Worm (Caenorhabditis elegans) whole organism, young adult: ENCODE data around the gene clec-119.
A peak's percentile ranks its signal among the peaks of the same experiment; 100 is the strongest.

Experiments used
- B0261.1 ChIP-seq: sonication (generic microtip); optimal IDR thresholded peaks from 2 replicates; lab custom pipeline; 2016; ENCODE audit warnings: mild to moderate bottlenecking, missing genetic modification characterization, moderate library complexity, missing compliant biosample characterization
- C17E4.6 ChIP-seq: fragments of 200-800 bp; sonication (Bioruptor generic); IDR thresholded peaks from 2 replicates; pipeline ENCODE4 v1.3.6; 2022; ENCODE audit warnings: missing genetic modification reagents, missing genetic modification characterization, missing compliant biosample characterization
- D2030.7 ChIP-seq: fragments of 200-800 bp; sonication (Bioruptor generic); IDR thresholded peaks from 2 replicates; pipeline ENCODE4 v1.3.6; 2022; ENCODE audit warnings: missing genetic modification reagents, missing genetic modification characterization, missing compliant biosample characterization
- F10E7.11 ChIP-seq: sonication (generic microtip); optimal IDR thresholded peaks from 2 replicates; lab custom pipeline; 2017; ENCODE audit warnings: mild to moderate bottlenecking, missing genetic modification characterization, moderate library complexity, missing compliant biosample characterization
- F52B5.7 ChIP-seq: sonication (generic microtip); optimal IDR thresholded peaks from 2 replicates; lab custom pipeline; 2016; ENCODE audit warnings: mild to moderate bottlenecking, missing genetic modification characterization, missing compliant biosample characterization
- F57C9.4 ChIP-seq: sonication (generic microtip); optimal IDR thresholded peaks from 2 replicates; lab custom pipeline; 2017; ENCODE audit warnings: mild to moderate bottlenecking, missing genetic modification characterization, missing compliant biosample characterization
- K11D2.4 ChIP-seq: fragments of 200-800 bp; sonication (Bioruptor generic); IDR thresholded peaks from 2 replicates; pipeline ENCODE4 v1.3.6; 2022; ENCODE audit warnings: missing genetic modification reagents, missing genetic modification characterization, missing compliant biosample characterization
- Y53F4B.3 ChIP-seq: fragments of 200-800 bp; sonication (Bioruptor generic); IDR thresholded peaks from 2 replicates; pipeline ENCODE4 v1.3.6; 2022; ENCODE audit warnings: missing genetic modification reagents, missing genetic modification characterization, missing compliant biosample characterization
- Y95B8A.8 ChIP-seq: fragments of 200-800 bp; sonication (Bioruptor generic); IDR thresholded peaks from 2 replicates; pipeline ENCODE4 v1.3.6; 2022; ENCODE audit warnings: missing genetic modification reagents, missing genetic modification characterization, missing compliant biosample characterization
- ama-1 ChIP-seq, 3 experiments: fragments of 150-350 bp in 1 of 3; sonication (generic microtip) in 2 of 3; optimal IDR thresholded peaks; 2 replicates each; lab custom pipeline; 2014 to 2018; ENCODE audit warnings: missing biosample characterization in 2 of 3, missing genetic modification characterization in 2 of 3, missing genetic modification reagents in 2 of 3
- athp-1 ChIP-seq: sonication (generic microtip); optimal IDR thresholded peaks from 2 replicates; lab custom pipeline; 2017; ENCODE audit warnings: mild to moderate bottlenecking, missing genetic modification characterization, missing compliant biosample characterization
- attf-3 ChIP-seq: fragments of 200-800 bp; sonication (Bioruptor generic); conservative IDR thresholded peaks from 2 replicates; pipeline ENCODE4 v1.3.6; 2022; ENCODE audit warnings: missing genetic modification reagents, missing genetic modification characterization, missing compliant biosample characterization
- attf-6 ChIP-seq: fragments of 200-800 bp; sonication (Bioruptor generic); IDR thresholded peaks from 2 replicates; pipeline ENCODE4 v1.3.6; 2022; ENCODE audit warnings: missing genetic modification reagents, missing genetic modification characterization, missing compliant biosample characterization
- ccch-3 ChIP-seq: fragments of 200-800 bp; sonication (Bioruptor generic); optimal IDR thresholded peaks from 2 replicates; lab custom pipeline; 2018; ENCODE audit warnings: mild to moderate bottlenecking, missing genetic modification characterization, missing compliant biosample characterization
- ceh-58 ChIP-seq: fragments of 200-800 bp; sonication (Bioruptor generic); IDR thresholded peaks from 2 replicates; pipeline ENCODE4 v1.3.6; 2022; ENCODE audit warnings: missing genetic modification characterization, missing compliant biosample characterization
- efl-1 ChIP-seq: fragments of 150-350 bp; optimal IDR thresholded peaks from 2 replicates; lab custom pipeline; 2014; ENCODE audit warnings: missing biosample characterization, missing genetic modification reagents, missing genetic modification characterization
- egrh-3 ChIP-seq: fragments of 200-800 bp; sonication (Bioruptor generic); IDR thresholded peaks from 2 replicates; pipeline ENCODE4 v1.3.6; 2022; ENCODE audit warnings: missing genetic modification reagents, missing genetic modification characterization, missing compliant biosample characterization
- him-1 ChIP-seq: sonication (generic microtip); optimal IDR thresholded peaks from 2 replicates; lab custom pipeline; 2016; ENCODE audit warnings: missing genotype, missing genetic modification reagents, missing genetic modification characterization, missing compliant biosample characterization
- hlh-12 ChIP-seq: sonication (generic microtip); optimal IDR thresholded peaks from 2 replicates; lab custom pipeline; 2016; ENCODE audit warnings: missing genetic modification characterization, missing compliant biosample characterization
- hmg-1.2 ChIP-seq: fragments of 200-800 bp; sonication (Bioruptor generic); IDR thresholded peaks from 2 replicates; pipeline ENCODE4 v1.3.6; 2022; ENCODE audit warnings: missing genetic modification reagents, missing genetic modification characterization, missing compliant biosample characterization
- lsl-1 ChIP-seq: fragments of 200-800 bp; sonication (Bioruptor generic); optimal IDR thresholded peaks from 2 replicates; lab custom pipeline; 2018; ENCODE audit warnings: mild to moderate bottlenecking, missing genetic modification characterization, moderate library complexity, missing compliant biosample characterization
- mes-4 ChIP-seq: sonication (generic microtip); optimal IDR thresholded peaks from 2 replicates; lab custom pipeline; 2016; ENCODE audit warnings: missing genotype, missing genetic modification characterization, missing compliant biosample characterization
- nfyb-1 ChIP-seq: fragments of 200-800 bp; sonication (Bioruptor generic); IDR thresholded peaks from 2 replicates; pipeline ENCODE4 v1.3.6; 2022; ENCODE audit warnings: missing genetic modification reagents, missing genetic modification characterization, missing compliant biosample characterization
- nhr-120 ChIP-seq: fragments of 200-800 bp; sonication (Bioruptor generic); IDR thresholded peaks from 2 replicates; pipeline ENCODE4 v1.3.6; 2022; ENCODE audit warnings: missing genetic modification characterization, missing compliant biosample characterization
- nhr-27 ChIP-seq: fragments of 200-800 bp; sonication (Bioruptor generic); optimal IDR thresholded peaks from 2 replicates; lab custom pipeline; 2018; ENCODE audit warnings: mild to moderate bottlenecking, missing genetic modification characterization, moderate library complexity, missing compliant biosample characterization
- pha-4 ChIP-seq: fragments of 150-350 bp; sonication (generic microtip); optimal IDR thresholded peaks from 2 replicates; lab custom pipeline; 2014; ENCODE audit warnings: missing biosample characterization, missing genetic modification reagents, missing genetic modification characterization
- rec-8 ChIP-seq, 2 experiments: sonication (generic microtip); optimal IDR thresholded peaks; 2 replicates each; lab custom pipeline; 2016; ENCODE audit warnings: mild to moderate bottlenecking in 2 of 2, missing genetic modification characterization in 2 of 2, missing genetic modification reagents in 2 of 2, missing genotype in 2 of 2, missing biosample characterization in 1 of 2, missing compliant biosample characterization in 1 of 2, moderate library complexity in 1 of 2
- rpc-1 ChIP-seq, 2 experiments: fragments of 150-350 bp in 1 of 2; sonication (generic microtip) in 1 of 2; optimal IDR thresholded peaks; 2 replicates each; lab custom pipeline; 2014 to 2018; ENCODE audit warnings: missing biosample characterization in 1 of 2, missing genetic modification characterization in 1 of 2, missing genetic modification reagents in 1 of 2, missing genotype in 1 of 2
- sdz-38 ChIP-seq: sonication (generic microtip); optimal IDR thresholded peaks from 2 replicates; lab custom pipeline; 2016; ENCODE audit warnings: missing genotype, missing genetic modification characterization, missing compliant biosample characterization
- snpc-3.4 ChIP-seq: sonication (generic microtip); optimal IDR thresholded peaks from 2 replicates; lab custom pipeline; 2017; ENCODE audit warnings: missing genetic modification characterization, mild to moderate bottlenecking, missing compliant biosample characterization, antibody characterized with exemption, moderate library complexity, missing genotype, missing genetic modification reagents
- tbp1 ChIP-seq: fragments of 200-800 bp; sonication (Bioruptor generic); optimal IDR thresholded peaks from 2 replicates; lab custom pipeline; 2018; ENCODE audit warnings: mild to moderate bottlenecking, missing genetic modification characterization, missing compliant biosample characterization
- tbx-9 ChIP-seq: sonication (generic microtip); optimal IDR thresholded peaks from 2 replicates; lab custom pipeline; 2016; ENCODE audit warnings: borderline replicate concordance, missing genetic modification characterization, inconsistent platforms, missing compliant biosample characterization
- tlf-1 ChIP-seq: fragments of 200-800 bp; sonication (Bioruptor generic); optimal IDR thresholded peaks from 2 replicates; lab custom pipeline; 2018; ENCODE audit warnings: mild to moderate bottlenecking, missing genetic modification characterization, missing compliant biosample characterization
- zfh-2 ChIP-seq: fragments of 200-800 bp; sonication (Bioruptor generic); conservative IDR thresholded peaks from 2 replicates; pipeline ENCODE4 v1.3.6; 2022; ENCODE audit warnings: missing genetic modification reagents, missing genetic modification characterization, missing compliant biosample characterization
- ztf-22 ChIP-seq: fragments of 200-800 bp; sonication (Bioruptor generic); optimal IDR thresholded peaks from 2 replicates; lab custom pipeline; 2018; ENCODE audit warnings: mild to moderate bottlenecking, missing genetic modification characterization, moderate library complexity, missing compliant biosample characterization
- ztf-25 ChIP-seq: fragments of 200-800 bp; sonication (Bioruptor generic); IDR thresholded peaks from 2 replicates; pipeline ENCODE4 v1.3.6; 2022; ENCODE audit warnings: missing genetic modification reagents, missing genetic modification characterization, missing compliant biosample characterization
- ztf-28 ChIP-seq: fragments of 200-800 bp; sonication (Bioruptor generic); IDR thresholded peaks from 2 replicates; pipeline ENCODE4 v1.3.6; 2022; ENCODE audit warnings: missing genetic modification reagents, missing genetic modification characterization, missing compliant biosample characterization
- ztf-6 ChIP-seq: fragments of 200-800 bp; sonication (Bioruptor generic); IDR thresholded peaks from 2 replicates; pipeline ENCODE4 v1.3.6; 2022; ENCODE audit warnings: missing genetic modification reagents, missing genetic modification characterization, missing compliant biosample characterization

The clec-119 gene

DNA sequence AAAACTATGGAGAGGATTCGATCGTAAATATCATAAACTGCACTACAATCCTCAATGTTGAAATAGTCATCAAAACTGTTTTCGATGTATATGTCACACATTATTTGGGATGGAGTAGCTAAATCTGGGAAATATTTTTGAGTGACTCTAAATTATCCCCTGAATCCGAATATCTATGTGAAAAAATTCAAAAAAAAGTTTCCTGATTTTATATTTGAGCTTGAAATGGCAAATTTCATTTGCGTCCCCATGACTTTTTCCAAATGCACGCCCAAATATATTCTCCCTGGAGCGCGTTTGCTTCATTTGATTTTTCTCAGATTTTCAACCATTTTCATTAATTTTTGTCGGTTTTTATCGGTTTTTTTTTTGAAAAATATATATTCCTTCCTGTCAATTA is 37.4 kb downstream of the clec-119 start, which contains the start of gene srz-64:
srz-64 (minus strand) TSS at position 101 of the 400 bp plus-strand sequence.
- TF ChIP-seq athp-1 (no peak), K11D2.4 (GFP tag; lab: Robert Waterston, UW) (no peak), F52B5.7 (tag; lab: Kevin White, UChicago) (no peak), ztf-22 (GFP tag; lab: Kevin White, UChicago) (no peak), zfh-2 (GFP tag; lab: Robert Waterston, UW) (no peak), ztf-25 (GFP tag; lab: Robert Waterston, UW) (no peak), mes-4 (tag; lab: Kevin White, UChicago) (no peak), Y95B8A.8 (GFP tag; lab: Robert Waterston, UW) (no peak)

DNA sequence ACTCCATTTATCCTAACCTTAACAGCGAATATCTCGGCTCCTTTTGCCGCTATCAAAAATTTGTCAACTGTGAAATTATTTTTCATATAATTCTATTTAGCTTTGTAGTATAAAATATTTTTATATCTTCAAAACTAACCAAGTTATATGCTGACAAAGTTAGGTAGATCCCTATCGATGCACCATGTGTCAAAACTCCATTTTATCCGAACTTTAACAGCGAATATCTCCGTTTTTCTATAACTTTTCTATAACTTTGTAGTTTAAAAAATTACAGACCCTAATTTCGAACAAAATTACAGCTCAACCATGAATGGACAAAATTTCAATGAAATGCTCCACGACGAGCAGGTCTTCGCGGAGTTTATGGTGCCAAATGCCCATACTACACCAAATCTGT is 40.0 kb downstream of the clec-119 start, which contains the start of gene Y57G7A.2:
Y57G7A.2 (plus strand) TSS at position 301 of the 400 bp plus-strand sequence.
- TF ChIP-seq sdz-38 (tag; lab: Kevin White, UChicago): no peak
- no peak for TF ChIP-seq nhr-120 (GFP tag; lab: Robert Waterston, UW)
- TF ChIP-seq hlh-12 (tag; lab: Kevin White, UChicago): no peak
- no peak for TF ChIP-seq B0261.1 (tag; lab: Kevin White, UChicago)

DNA sequence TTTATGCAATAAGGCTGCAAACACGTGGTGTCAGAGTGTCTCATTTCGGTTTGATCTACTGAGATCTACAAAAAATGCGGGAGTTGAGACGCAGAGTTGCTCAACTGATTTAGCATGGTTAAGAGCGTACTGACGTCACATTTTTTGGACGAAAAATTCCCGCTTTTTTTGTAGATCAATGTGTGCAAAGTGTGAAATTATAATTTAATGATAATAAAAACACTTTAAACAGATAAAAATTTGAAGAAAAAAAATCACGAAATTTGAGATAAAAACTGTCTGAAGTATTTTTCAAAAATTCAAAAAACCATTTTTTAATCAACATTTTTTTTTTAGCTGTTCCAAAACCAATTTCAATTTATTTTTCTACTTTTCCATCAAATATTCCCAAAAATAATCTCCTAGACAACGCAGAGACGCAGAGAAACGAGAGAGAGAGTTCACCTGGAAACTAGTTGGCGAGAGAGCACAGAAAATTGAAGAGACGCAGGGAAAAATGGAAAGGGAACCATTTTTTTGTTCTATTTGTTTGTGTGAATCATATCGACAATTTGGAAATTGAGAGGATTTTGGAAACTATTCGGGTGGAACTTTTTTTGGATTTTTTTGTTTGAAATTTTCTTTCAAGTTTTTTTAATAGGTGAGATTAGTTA is 41.4 kb downstream of the clec-119 start:
- no peak for TF ChIP-seq ccch-3 (GFP tag; lab: Kevin White, UChicago)
- TF ChIP-seq hmg-1.2 (GFP tag; lab: Robert Waterston, UW): peak; percentile 82

DNA sequence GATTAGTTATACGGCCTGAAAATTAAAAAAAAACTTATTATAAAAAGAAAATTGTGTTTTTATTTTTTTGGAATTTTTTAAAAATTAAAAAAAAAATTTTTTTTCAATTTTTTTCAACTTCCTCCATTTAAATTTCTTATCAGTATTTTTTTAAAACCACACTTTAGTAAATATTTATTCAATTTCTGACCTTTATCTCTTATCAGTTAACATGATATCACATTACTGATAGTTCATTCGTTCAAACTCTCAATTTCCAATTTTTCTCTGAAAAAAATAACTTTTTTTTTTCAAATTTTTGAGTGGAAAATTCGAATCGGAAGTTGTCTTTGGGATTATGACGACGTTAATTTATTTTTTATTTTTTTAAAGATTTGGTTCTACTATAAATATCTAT is 42.0 kb downstream of the clec-119 start:
- TF ChIP-seq B0261.1 (tag; lab: Kevin White, UChicago): no peak
- TF ChIP-seq, all 124 proteins: peak for 0

DNA sequence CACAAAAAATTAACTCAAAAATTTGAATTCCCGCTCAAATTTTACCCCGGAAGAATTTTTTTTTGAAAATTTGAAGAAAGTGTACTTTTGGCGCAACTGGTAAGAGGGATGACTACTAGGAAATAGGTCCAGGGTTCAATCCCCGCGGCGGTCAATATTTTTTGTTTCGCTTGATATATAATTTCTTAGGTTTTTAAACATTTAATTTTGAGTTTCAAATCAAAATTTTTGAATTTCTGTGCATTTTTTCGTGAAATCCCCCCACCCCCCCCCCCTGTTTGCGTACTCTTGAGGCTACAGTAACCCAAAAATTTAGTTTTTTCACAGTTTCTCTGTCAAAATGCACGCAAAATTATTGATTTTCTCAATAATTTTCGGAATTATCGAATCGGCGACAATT is 42.4 kb downstream of the clec-119 start, which contains the start of gene Y57G7A.1:
Y57G7A.1 (plus strand) TSS at position 301 of the 400 bp plus-strand sequence.
- TF ChIP-seq attf-3 (GFP tag; lab: Robert Waterston, UW) (no peak), rpc-1 (optimal IDR thresholded peaks at IDR 0.05; lab: Kevin White, UChicago) (peak; percentile 7), rpc-1 (tag; optimal IDR thresholded peaks at IDR 0.05; lab: Kevin White, UChicago) (peak; percentile 48), ztf-28 (GFP tag; lab: Robert Waterston, UW) (no peak), tbp1 (GFP tag; lab: Kevin White, UChicago) (peak; percentile 31), tlf-1 (GFP tag; lab: Kevin White, UChicago) (no peak), ceh-58 (GFP tag; lab: Robert Waterston, UW) (no peak)

DNA sequence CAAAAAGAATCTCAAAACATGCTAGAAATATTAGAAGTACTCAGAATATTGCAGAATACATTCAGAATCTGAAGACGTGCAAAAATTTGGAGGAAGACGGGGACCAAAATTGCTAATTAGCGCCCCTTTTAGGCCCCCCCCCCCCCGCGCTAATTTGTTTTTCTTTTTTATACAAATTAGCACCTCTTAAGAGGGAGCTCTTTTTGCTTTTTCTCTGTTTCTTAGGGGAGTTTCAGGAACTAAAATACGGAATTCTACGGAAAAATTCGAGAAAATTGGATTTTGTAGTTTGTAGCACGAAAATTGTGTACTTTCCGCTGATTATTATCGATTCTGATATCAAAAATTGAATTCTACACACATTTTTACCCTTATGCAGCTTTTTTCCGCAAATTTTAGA is 45.8 kb downstream of the clec-119 start, which contains the start of gene glb-31:
glb-31 (minus strand) TSS at position 101 of the 400 bp plus-strand sequence.
- TF ChIP-seq ama-1 (optimal IDR thresholded peaks at IDR 0.05; lab: Kevin White, UChicago) (no peak), ama-1 (GFP tag; optimal IDR thresholded peaks at IDR 0.05; lab: Kevin White, UChicago) (no peak), F57C9.4 (tag; lab: Kevin White, UChicago) (no peak), efl-1 (GFP tag; lab: Kevin White, UChicago) (no peak), rec-8 (tag; optimal IDR thresholded peaks at IDR 0.05; lab: Kevin White, UChicago) (no peak), tbx-9 (tag; lab: Kevin White, UChicago) (no peak), pha-4 (tag; lab: Kevin White, UChicago) (no peak), egrh-3 (GFP tag; lab: Robert Waterston, UW) (no peak), F10E7.11 (no peak), nfyb-1 (GFP tag; lab: Robert Waterston, UW) (no peak), D2030.7 (GFP tag; lab: Robert Waterston, UW) (no peak), lsl-1 (GFP tag; lab: Kevin White, UChicago) (no peak), C17E4.6 (GFP tag; lab: Robert Waterston, UW) (no peak), mes-4 (tag; lab: Kevin White, UChicago) (no peak), snpc-3.4 (tag; lab: Kevin White, UChicago) (no peak), attf-6 (GFP tag; lab: Robert Waterston, UW) (no peak), Y53F4B.3 (GFP tag; lab: Robert Waterston, UW) (no peak), nhr-27 (tag; lab: Kevin White, UChicago) (no peak), him-1 (tag; lab: Kevin White, UChicago) (no peak), ztf-6 (GFP tag; lab: Robert Waterston, UW) (no peak)
